Worm (Caenorhabditis elegans): Measurements from ENCODE around the gene srh-21.

ce11 chrV:4924618-4925017, 1.9 kb upstream of the srh-21 start, which contains the start of gene srh-20:
- no peak for TF ChIP-seq mdl-1 (tag; optimal IDR thresholded peaks at IDR 0.05)
- no peak for TF ChIP-seq zag-1 (tag; optimal IDR thresholded peaks at IDR 0.05)
- TF ChIP-seq daf-12 (tag; optimal IDR thresholded peaks at IDR 0.05), result no peak
- no peak for TF ChIP-seq R02D3.7 (tag; optimal IDR thresholded peaks at IDR 0.05)
- no peak for TF ChIP-seq eor-1 (tag; optimal IDR thresholded peaks at IDR 0.05)
- TF ChIP-seq nhr-12 (tag; optimal IDR thresholded peaks at IDR 0.05), result no peak
- TF ChIP-seq nhr-43 (tag; optimal IDR thresholded peaks at IDR 0.05; ENCODE audit: poor library complexity, severe bottlenecking), result no peak
- no peak for TF ChIP-seq unc-39 (tag; optimal IDR thresholded peaks at IDR 0.05)
- TF ChIP-seq elt-2 (tag; optimal IDR thresholded peaks at IDR 0.05), result no peak
- no peak for TF ChIP-seq elt-3 (tag; optimal IDR thresholded peaks at IDR 0.05)
- no peak for TF ChIP-seq unc-62 (GFP tag; optimal IDR thresholded peaks at IDR 0.05)
